Fruit fly (Drosophila melanogaster) Kc167 (cell line): ENCODE results near the gene Orc2.

Source experiments
- Sin3A ChIP-seq: fragments of >200 bp; optimal IDR thresholded peaks from 2 replicates; lab custom pipeline; 2018; ENCODE audit warnings: missing external identifiers
- h ChIP-seq: fragments of >200 bp; optimal IDR thresholded peaks from 3 replicates; lab custom pipeline; 2018; ENCODE audit warnings: missing external identifiers
- insv ChIP-seq: fragments of >200 bp; optimal IDR thresholded peaks from 3 replicates; lab custom pipeline; 2018; ENCODE audit warnings: missing external identifiers
- psq ChIP-seq: fragments of >200 bp; optimal IDR thresholded peaks from 2 replicates; lab custom pipeline; 2017; ENCODE audit warnings: missing external identifiers
- ttk ChIP-seq: sonication (Bioruptor generic); optimal IDR thresholded peaks from 2 replicates; lab custom pipeline; 2017; ENCODE audit warnings: missing external identifiers

- TF ChIP-seq ttk (no peak), Sin3A (lab: Kevin White, UChicago) (no peak), psq (lab: Kevin White, UChicago) (no peak), insv (lab: Kevin White, UChicago) (no peak), h (lab: Kevin White, UChicago) (no peak)
Measured at dm6 chr3R:14011629-14012028, 46.9 kb downstream of the Orc2 start.
